Fruit fly (Drosophila melanogaster) S2 (cell line): ENCODE measurements around the gene t-cup.

Source experiments
- CG8478 ChIP-seq: fragments of >200 bp; optimal IDR thresholded peaks from 2 replicates; lab custom pipeline; 2018
- CTCF ChIP-seq, 2 experiments: fragments of >200 bp; optimal IDR thresholded peaks; 2 replicates each; lab custom pipeline; 2018

t-cup gene

DNA sequence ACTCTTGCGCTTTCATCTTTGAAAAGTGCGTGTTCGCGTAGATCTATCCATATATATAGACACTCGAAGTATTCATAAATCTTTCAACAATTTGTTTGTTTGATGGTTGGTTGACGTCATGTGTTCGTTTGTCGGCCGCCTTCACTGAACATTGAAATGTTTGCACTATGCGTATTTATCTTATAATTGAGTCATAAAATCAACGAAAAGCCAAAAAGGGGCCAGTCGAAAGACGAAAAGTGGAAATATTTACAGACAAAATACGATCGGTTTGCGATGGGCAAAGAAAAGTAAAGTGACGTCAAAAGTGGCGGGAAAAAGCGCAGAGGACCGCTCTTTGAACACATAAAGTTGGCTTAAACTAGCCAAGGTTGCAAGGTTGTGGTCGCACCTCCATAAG is 9.8 kb downstream of the t-cup start:
- TF ChIP-seq CTCF (optimal IDR thresholded peaks at IDR 0.05; lab: Kevin White, UChicago) (no peak), CG8478 (lab: Kevin White, UChicago) (no peak)

DNA sequence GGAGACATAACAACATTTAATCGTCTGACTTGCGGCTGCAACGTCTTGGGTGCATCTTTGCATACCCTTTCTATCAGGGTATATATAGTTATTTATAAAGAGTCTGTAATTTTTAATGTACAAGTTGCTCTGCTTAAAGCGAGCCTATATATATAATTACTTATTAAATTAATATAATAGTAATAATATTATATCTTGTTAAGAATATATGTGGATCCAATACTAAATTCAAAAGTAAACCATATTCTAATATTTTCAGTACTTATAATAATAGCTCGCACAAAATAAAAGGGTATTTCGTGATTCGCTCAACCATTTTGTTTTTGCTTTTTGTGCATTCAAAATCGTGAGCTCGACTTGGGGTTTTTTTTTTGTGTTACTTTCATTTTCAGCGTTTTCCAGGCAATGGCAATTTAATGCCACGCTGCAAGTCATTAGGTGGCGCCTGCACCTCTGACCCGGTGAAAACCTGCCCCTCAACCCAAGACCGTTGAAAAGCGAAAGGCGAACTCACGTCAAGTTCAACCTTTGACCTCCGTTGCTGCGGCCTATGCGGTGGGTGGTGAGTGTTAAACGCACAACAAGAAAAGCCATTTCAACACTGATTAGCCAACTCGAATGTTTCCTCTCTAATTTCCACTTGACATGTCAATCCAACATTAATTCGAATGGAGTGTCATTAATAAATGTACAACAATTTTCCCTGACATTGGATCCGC is 11.1 kb downstream of the t-cup start:
- TF ChIP-seq CG8478 (lab: Kevin White, UChicago) (no peak), CTCF (optimal IDR thresholded peaks at IDR 0.05; lab: Kevin White, UChicago) (no peak)

DNA sequence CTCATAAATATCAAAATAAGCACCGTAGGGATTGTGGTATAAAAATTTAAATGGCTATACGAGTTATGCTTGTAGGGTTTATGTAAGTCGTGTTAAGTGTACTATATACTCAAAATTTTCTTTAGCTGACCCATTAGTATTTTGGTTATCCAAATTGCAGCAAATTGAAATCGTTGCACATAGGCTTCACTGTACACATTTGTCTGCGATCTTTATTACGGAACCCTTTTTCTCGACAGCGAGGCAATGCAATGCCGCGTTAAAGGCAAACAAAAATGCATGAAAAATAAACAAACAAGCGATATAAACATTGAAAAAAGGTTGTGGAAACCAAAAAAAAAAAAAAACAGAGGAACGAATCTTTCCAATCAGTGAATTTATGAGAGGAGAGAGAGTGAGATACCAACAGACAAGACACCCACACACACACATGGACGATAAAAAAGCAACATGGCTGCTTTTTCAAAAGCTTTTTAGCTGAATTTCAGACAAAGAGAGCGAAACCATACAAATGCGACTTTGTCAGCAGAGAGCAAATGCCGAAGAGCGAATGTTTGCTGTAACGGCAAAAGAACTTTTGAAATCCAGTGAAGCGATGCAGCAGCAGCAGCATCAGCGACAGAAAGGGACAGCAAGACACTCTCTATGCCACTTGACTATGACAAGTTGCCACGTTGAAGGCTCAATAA is 13.1 kb downstream of the t-cup start:
- TF ChIP-seq CTCF (optimal IDR thresholded peaks at IDR 0.05; lab: Kevin White, UChicago) (no peak), CG8478 (lab: Kevin White, UChicago) (no peak)

DNA sequence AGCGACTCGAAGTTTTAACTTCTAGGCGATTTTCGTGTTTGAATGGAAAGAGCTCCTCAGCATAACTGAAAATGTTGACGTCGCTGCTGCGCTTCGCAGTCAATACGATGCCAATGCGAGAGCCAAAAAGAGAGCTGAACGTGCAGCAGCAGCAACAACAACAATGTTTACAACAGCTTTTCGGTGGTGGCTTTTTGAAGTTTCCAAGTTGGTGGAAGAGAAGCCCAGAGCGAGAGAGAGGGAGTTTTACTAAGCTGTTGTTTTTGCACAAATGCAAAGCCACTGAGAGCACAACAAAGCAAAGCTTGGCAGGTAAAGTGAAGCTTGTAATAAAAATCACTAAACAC is 13.6 kb downstream of the t-cup start:
- TF ChIP-seq CG8478 (lab: Kevin White, UChicago) (no peak), CTCF (optimal IDR thresholded peaks at IDR 0.05; lab: Kevin White, UChicago) (no peak)

DNA sequence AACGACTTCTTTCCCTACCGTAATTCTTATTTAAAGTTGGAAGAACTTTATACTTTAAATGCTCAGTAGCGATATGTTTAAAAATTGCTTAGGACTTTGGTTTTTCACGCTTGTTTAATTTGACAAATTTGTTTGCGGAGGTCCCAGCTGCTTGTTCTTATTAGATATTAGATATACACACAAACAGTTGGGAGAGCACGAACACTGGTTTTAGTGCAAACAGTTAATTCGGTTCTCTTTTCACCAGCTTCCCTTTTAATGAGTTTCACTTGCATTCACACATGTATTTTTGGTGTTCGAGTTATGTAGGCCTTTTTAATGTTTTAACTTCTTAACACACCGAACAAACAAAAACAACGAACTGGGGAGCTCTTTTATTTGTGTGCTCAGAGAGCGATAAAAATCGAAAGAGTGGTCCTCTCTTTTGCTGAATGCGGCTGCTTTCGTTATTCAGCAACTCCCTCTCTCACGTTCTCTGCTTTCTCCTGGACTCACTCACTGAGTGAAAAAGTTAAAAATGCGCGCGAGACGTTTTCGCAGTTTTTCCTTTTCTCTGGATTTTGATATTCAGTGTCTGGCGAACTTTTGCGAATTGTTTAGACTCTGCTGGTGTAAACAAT is 14.3 kb downstream of the t-cup start:
- no peak for TF ChIP-seq CG8478 (lab: Kevin White, UChicago)

DNA sequence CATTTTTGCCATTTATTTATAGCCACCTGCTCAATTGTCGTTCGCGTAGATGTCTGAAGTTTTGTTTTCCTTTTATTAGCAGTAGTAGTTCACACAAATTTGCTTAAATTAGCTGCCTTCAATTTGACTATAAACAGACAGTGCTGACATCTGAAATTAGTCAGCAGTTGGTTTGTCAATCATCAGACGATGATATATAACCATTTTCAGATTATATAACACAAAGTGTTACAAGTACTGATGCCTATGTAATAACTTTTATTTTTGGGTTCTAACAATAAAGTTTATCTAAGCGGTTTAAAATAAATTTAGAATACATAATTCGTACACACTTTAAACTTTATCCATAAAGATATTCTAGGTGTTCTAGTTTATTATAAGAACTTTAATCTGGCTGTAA is 15.4 kb downstream of the t-cup start:
- no peak for TF ChIP-seq CTCF (optimal IDR thresholded peaks at IDR 0.05; lab: Kevin White, UChicago)
- no peak for TF ChIP-seq CG8478 (lab: Kevin White, UChicago)

DNA sequence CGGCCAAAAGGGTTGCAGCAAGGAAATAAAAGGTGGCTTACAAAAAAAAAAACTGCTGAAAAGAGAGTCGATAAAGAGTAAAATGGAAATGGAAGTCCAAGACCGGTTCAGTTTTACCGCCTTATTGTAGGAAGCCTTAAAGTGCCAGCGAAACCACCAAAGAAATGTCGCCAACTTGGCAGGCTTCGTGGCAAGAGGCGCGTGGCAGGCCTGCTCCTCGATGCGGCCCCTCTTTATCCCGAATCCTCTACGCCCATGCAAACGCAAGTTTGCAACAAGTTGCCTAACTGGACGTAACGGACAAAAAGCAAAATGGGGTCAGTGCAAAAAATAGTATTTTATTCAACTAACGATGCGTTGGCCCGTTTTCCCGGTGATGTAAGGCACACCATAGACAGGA is 16.3 kb downstream of the t-cup start:
- TF ChIP-seq CG8478 (lab: Kevin White, UChicago) = no peak
- TF ChIP-seq CTCF (optimal IDR thresholded peaks at IDR 0.05; lab: Kevin White, UChicago) = no peak

DNA sequence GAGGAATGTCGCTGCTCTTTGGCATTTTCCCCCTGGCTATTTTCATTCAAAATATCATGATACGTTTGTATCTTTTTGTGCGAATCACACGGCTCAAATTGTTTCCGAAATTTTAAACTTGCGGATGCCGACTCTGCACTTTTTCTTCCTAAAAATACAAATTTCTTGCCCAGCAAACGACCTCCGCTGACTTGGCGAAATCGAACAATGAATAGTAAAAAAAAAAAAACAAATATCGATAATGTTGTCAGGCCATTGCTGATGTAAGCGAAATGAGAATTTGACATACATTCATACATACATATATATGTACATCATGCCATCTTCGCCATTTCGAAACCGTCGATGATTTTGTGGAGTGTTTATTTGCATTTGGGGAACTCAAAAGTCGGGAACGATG is 17.1 kb downstream of the t-cup start:
- TF ChIP-seq CG8478 (lab: Kevin White, UChicago) = no peak

DNA sequence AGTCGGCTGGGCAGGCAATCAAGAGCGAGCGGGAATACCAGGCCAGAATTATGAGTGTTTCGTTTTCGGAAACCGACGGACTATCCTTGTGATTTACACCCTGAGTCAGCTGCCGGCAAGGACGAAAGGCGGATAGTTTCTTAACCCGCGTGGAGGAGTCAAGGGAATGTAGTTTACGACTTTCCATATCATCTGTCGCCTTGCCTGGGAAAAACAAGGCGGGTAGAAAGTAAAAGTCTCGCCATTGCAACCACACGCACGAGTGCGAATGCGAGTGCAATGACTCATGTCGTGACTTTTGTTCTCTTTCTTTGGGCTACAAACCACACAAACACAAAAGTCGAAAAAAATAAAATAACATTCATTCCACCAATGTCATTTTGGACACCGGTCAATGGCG is 18.6 kb downstream of the t-cup start:
- TF ChIP-seq CTCF (optimal IDR thresholded peaks at IDR 0.05; lab: Kevin White, UChicago) (no peak), CG8478 (lab: Kevin White, UChicago) (no peak)

DNA sequence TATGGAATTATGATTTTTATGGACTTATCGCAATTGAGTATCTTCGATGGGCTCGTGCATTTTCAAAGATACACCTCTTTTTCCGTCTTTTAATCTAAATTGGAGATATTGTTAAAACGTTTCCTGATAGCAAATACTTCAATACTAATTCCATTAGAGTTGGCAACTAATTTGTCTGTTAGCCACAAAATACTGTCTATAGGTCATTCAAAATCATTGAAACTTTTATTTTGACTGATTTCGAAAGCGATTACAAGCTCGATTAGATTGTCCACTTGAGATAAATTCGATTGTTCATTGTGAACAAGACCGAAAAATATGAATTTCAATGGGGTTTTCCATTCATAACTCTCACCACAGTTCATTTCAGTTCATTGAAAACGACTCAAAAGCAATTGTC is 21.0 kb downstream of the t-cup start:
- TF ChIP-seq CG8478 (lab: Kevin White, UChicago) = no peak
- TF ChIP-seq CTCF (optimal IDR thresholded peaks at IDR 0.05; lab: Kevin White, UChicago) = no peak

DNA sequence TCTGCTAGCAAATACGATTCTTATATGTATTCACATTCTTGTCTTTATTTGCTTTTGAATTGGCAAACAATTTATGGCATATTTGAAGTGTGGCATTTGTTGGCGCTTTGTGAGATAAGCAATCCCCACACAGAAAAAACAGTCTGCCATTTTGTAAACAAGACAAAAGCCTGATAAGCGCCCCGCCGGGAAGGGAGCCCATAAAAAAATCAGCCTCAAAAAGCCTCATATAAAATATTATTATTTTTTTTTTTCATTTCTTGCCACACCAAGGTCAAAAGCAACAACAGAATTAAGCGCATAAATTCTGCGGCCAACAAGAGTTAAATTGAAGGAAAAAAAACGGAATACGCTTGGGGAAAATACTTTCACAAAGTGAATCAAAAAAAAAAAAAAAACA is 21.8 kb downstream of the t-cup start:
- TF ChIP-seq CG8478 (lab: Kevin White, UChicago) = no peak
- no peak for TF ChIP-seq CTCF (optimal IDR thresholded peaks at IDR 0.05; lab: Kevin White, UChicago)

DNA sequence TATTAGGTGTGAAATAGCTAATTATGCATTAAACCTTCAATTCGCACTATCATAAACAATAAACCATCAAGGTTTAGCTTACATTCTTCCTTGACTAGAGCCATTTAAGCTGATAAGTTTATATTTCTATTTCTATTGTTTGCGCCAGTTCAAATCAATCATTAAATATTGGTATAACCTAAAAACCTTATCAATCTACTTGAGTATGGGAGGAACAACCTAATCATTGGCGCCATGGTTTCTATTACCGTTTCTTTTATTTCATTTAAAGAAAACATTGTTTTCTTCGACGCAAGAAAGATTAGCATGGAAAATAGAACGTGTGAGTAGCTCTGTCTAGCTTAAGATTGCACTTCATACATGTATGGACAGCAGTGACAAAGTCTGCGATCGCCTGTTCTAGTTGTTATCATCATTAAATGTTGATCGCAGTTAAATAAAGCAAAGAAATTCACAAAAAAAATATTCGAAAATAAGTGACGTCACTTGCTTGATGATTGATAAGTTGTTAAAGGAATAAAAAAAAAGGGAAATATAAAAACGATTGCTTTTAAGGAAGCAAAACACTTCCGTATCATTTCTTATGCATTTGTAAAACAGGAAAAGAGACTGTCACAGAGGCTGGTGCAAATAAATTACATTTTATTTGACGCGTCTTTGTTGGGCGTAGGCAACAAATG is 22.8 kb downstream of the t-cup start:
- TF ChIP-seq CTCF (optimal IDR thresholded peaks at IDR 0.05; lab: Kevin White, UChicago) (no peak), CG8478 (lab: Kevin White, UChicago) (no peak)

DNA sequence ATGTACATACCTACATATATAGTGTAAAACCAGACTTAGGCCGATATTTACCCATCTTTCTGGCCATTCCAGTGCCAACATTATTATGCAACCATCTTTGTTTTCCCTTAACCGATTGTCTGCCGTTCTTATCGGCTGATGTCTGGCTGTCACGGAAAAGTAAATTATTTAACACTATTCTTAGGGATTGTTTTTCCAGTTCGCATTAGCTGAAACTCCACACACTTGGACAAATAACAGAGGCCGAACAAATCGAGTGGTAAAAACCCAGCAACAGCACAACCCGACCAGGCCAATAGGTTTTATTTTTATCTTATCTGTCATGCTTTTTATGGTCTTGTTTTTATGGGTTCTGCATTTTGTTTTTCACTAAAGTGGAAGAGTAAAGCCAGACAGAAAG is 23.6 kb downstream of the t-cup start:
- TF ChIP-seq CG8478 (lab: Kevin White, UChicago) (no peak), CTCF (optimal IDR thresholded peaks at IDR 0.05; lab: Kevin White, UChicago) (no peak)

DNA sequence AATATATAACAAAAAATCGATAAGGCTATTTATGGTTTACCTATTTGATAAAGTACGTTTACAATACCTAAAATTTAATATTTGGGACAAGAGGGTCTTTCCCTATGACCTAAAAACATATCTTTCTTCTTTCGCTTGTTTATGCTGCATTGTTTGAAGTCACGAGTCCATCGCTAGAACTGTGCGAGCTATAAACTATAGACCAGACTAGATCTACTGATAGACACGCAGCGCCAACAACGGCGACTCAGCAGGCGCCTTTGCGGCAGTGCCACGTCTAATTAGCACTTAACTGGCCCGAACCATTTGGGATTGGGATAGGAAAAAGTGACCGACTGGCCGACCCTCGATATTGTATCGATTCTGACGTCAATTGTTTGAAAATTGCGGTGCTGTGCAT is 24.1 kb downstream of the t-cup start:
- TF ChIP-seq CG8478 (lab: Kevin White, UChicago) (no peak), CTCF (optimal IDR thresholded peaks at IDR 0.05; lab: Kevin White, UChicago) (no peak)

DNA sequence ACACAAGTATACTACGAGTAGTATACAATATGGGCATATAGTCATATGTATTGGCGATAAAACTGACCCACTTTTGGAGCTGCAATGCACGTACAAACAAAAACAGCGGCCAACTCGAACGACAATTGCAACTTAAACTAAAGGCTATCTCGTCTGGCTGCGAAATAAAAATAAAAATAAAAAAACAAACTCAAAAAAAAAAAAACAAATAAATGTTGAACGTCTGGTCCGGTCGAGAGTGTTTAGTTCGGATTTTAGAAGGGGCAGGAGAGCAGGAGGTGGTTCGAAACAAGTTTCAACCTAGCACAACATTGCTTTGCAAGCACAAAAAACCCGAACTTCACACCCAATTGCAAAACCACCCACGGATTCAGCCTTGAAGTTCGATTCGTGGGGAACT is 25.2 kb downstream of the t-cup start:
- TF ChIP-seq CG8478 (lab: Kevin White, UChicago) = no peak
- no peak for TF ChIP-seq CTCF (optimal IDR thresholded peaks at IDR 0.05; lab: Kevin White, UChicago)
